Worm (Caenorhabditis elegans): ENCODE measurements around the gene F10G2.1.

- TF ChIP-seq crh-2 (tag; optimal IDR thresholded peaks at IDR 0.05) = no peak
- TF ChIP-seq ama-1 (optimal IDR thresholded peaks at IDR 0.05) = no peak
- TF ChIP-seq lsy-2 (tag; optimal IDR thresholded peaks at IDR 0.05) = no peak
- TF ChIP-seq unc-62 (GFP tag; optimal IDR thresholded peaks at IDR 0.05) = no peak
- no peak for TF ChIP-seq elt-3 (tag; optimal IDR thresholded peaks at IDR 0.05)
- no peak for TF ChIP-seq mbf-1 (tag; optimal IDR thresholded peaks at IDR 0.05)
- TF ChIP-seq unc-39 (tag; optimal IDR thresholded peaks at IDR 0.05) = no peak
- TF ChIP-seq ceh-16 (tag; optimal IDR thresholded peaks at IDR 0.05) = no peak
- no peak for TF ChIP-seq Y55F3AM.14 (GFP tag; optimal IDR thresholded peaks at IDR 0.05)
- TF ChIP-seq nhr-11 (tag; optimal IDR thresholded peaks at IDR 0.05) = no peak
- TF ChIP-seq mdl-1 (tag; optimal IDR thresholded peaks at IDR 0.05) = no peak
These were observed 9.6 kb downstream of the F10G2.1 start, which contains the start of the genes nhr-263 and nhr-148 for ce11 chrV:7341942-7342341.

Data from whole organism, L2 larva.